Fruit fly (Drosophila melanogaster): ENCODE data around the gene Jon25Bii.
A peak's percentile ranks its signal among the peaks of the same experiment; 100 is the strongest.

Jon25Bii gene

DNA sequence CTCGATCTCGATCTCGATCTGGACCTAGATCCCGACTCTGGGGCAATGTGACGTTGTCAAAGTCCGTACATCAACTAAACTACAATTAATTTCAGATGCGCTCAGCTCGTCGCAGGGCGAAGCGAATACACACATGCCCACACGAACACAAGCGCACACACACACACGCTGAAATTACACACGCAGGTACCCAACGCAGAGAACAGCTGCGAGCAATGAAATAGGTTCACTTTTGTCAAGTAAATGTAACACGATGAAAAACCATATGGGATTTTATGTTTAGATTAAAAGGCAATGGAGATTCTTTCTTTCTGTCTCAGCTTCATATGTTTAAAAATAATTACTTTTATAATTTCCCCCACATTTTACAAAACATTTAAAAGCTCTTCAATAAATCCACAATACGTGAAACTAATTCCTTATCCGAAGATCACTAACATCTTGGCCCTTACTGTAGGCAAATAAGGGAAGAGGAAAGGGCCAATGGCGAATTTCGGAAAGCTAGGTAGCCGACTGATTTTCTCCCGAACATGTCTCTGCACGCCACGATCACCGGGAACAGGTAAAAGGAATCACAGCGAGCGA lies 47.4 kb upstream of the Jon25Bii start (continued):
- peak; percentile 58 for TF ChIP-seq Oaz (GFP tag; IDR thresholded peaks at IDR 0.05)
- TF ChIP-seq CG17612 (GFP tag; IDR thresholded peaks at IDR 0.05), result peak; percentile 40; the same call in 1 of the 2 replicates
- TF ChIP-seq Dfd (GFP tag; optimal IDR thresholded peaks at IDR 0.05), result no peak
- peak; percentile 60 for TF ChIP-seq CG14667 (GFP tag; IDR thresholded peaks at IDR 0.05)
- TF ChIP-seq shn (GFP tag; optimal IDR thresholded peaks at IDR 0.05), result peak; percentile 31
- TF ChIP-seq jumu (GFP tag; optimal IDR thresholded peaks at IDR 0.05), result peak; percentile 76
- peak; percentile 85 for TF ChIP-seq CG12659 (GFP tag; optimal IDR thresholded peaks at IDR 0.05)
- peak; percentile 60 for TF ChIP-seq sens-2 (GFP tag; IDR thresholded peaks at IDR 0.05)
- TF ChIP-seq Asciz (GFP tag; optimal IDR thresholded peaks at IDR 0.05), result peak; percentile 59
- TF ChIP-seq ssp (GFP tag; IDR thresholded peaks at IDR 0.05), result peak; percentile 35
- TF ChIP-seq CG7357 (GFP tag; IDR thresholded peaks at IDR 0.05), result peak; percentile 72
- peak; percentile 72 for TF ChIP-seq CG5180 (GFP tag; optimal IDR thresholded peaks at IDR 0.05)
- peak; percentile 20 for TF ChIP-seq Sry-δ (GFP tag; optimal IDR thresholded peaks at IDR 0.05)
- peak; percentile 75 for TF ChIP-seq Drgx (GFP tag; IDR thresholded peaks at IDR 0.05)
- TF ChIP-seq pan (optimal IDR thresholded peaks at IDR 0.05), result no peak
- TF ChIP-seq pan (GFP tag; optimal IDR thresholded peaks at IDR 0.05 in 1 of 2, IDR thresholded peaks at IDR 0.05 in 1 of 2), result peak in 1 of 2 experiments; percentile 82
- peak; percentile 74 for TF ChIP-seq CG10147 (GFP tag; optimal IDR thresholded peaks at IDR 0.05)
- TF ChIP-seq bsh (GFP tag; optimal IDR thresholded peaks at IDR 0.05), result peak; percentile 75 to 83
- TF ChIP-seq gcm2 (GFP tag; optimal IDR thresholded peaks at IDR 0.05), result peak; percentile 71
- peak; percentile 86 for TF ChIP-seq dysf (GFP tag; IDR thresholded peaks at IDR 0.05)
- peak; percentile 69 for TF ChIP-seq CG4730 (GFP tag; IDR thresholded peaks at IDR 0.05)
- peak; percentile 69 for TF ChIP-seq CG10462 (GFP tag; optimal IDR thresholded peaks at IDR 0.05)
- peak; percentile 60 for TF ChIP-seq CG30020 (tag; optimal IDR thresholded peaks at IDR 0.05)
- peak; percentile 41 for TF ChIP-seq CG13123 (GFP tag; optimal IDR thresholded peaks at IDR 0.05)
- peak; percentile 82 for TF ChIP-seq sisA (GFP tag; IDR thresholded peaks at IDR 0.05)
- TF ChIP-seq CG9609 (GFP tag; optimal IDR thresholded peaks at IDR 0.05), result peak; percentile 84
- TF ChIP-seq CG8359 (GFP tag; optimal IDR thresholded peaks at IDR 0.05; ENCODE audit: borderline replicate concordance), result peak; percentile 68
- TF ChIP-seq CG13624 (GFP tag; optimal IDR thresholded peaks at IDR 0.05), result peak; percentile 57
- peak; percentile 80 for TF ChIP-seq CG14441 (GFP tag; IDR thresholded peaks at IDR 0.05)
- peak; percentile 75 for TF ChIP-seq Antp (GFP tag; optimal IDR thresholded peaks at IDR 0.05)
- peak; percentile 64 for TF ChIP-seq CG9215 (GFP tag; IDR thresholded peaks at IDR 0.05)
- peak; percentile 53; the same call in 1 of the 2 replicates for TF ChIP-seq Nf-YA (GFP tag; IDR thresholded peaks at IDR 0.05)
- peak; percentile 37; the same call in 1 of the 3 replicates for TF ChIP-seq CG6175 (GFP tag; IDR thresholded peaks at IDR 0.05)
- peak; percentile 92 for TF ChIP-seq CG13424 (tag; optimal IDR thresholded peaks at IDR 0.05)
- TF ChIP-seq kay (GFP tag; optimal IDR thresholded peaks at IDR 0.05), result peak; percentile 56
- peak; percentile 87 for TF ChIP-seq CG17568 (GFP tag; optimal IDR thresholded peaks at IDR 0.05)
- peak; percentile 73 for TF ChIP-seq CG1602 (GFP tag; optimal IDR thresholded peaks at IDR 0.05)
- peak; percentile 75 for TF ChIP-seq croc (GFP tag; conservative IDR thresholded peaks at IDR 0.05)
- peak; percentile 54 for TF ChIP-seq ewg (GFP tag; optimal IDR thresholded peaks at IDR 0.05)
- TF ChIP-seq Vsx1 (GFP tag; optimal IDR thresholded peaks at IDR 0.05), result peak; percentile 38
- peak; percentile 70 for TF ChIP-seq Mad (GFP tag; optimal IDR thresholded peaks at IDR 0.05)
- peak; percentile 89 for TF ChIP-seq gcm (GFP tag; optimal IDR thresholded peaks at IDR 0.05)
- TF ChIP-seq CG11723 (GFP tag; optimal IDR thresholded peaks at IDR 0.05), result peak; percentile 63
- TF ChIP-seq CG7987 (GFP tag; optimal IDR thresholded peaks at IDR 0.05), result peak; percentile 24
- TF ChIP-seq CG7745 (tag; optimal IDR thresholded peaks at IDR 0.05), result peak; percentile 30
- TF ChIP-seq odd (GFP tag; optimal IDR thresholded peaks at IDR 0.05), result peak; percentile 85
- peak; percentile 26; the same call in 1 of the 3 replicates for TF ChIP-seq CG6791 (GFP tag; IDR thresholded peaks at IDR 0.05; ENCODE audit: partially characterized antibody)
- TF ChIP-seq lmd (GFP tag; IDR thresholded peaks at IDR 0.05), result peak; percentile 84
- TF ChIP-seq Deaf1 (tag; optimal IDR thresholded peaks at IDR 0.05), result peak; percentile 85
- TF ChIP-seq CG13296 (GFP tag; optimal IDR thresholded peaks at IDR 0.05), result peak; percentile 81

Data from whole organism, embryonic.